Fruit fly (Drosophila melanogaster): ENCODE data around the gene CG11686.

DNA sequence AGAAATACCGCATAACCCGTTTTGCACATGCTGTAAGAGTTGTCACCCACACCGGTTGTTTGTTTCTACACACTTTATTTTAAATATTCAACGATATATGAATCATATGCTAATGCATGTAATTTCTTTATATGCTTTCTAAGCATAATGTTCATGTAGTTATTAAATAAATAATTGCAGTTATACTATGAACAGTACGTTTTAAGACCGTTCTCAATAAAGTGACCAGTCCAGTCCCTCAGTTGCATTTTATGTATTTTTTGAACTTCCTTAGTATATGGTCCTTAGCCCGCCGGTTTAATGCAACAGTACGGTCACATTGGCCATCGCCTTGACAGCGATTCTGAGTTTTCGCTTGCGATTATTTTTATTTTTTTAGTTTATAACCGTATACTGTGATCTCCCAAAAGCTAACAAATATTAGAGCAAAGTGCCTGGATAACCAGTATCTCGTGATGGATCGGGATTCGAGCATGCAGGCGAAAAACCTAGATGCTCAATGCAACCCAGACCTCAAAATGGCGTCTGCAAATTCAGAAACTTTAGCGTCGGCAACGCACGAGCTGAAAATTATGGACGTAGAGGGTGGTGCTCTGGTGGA, 4.0 kb downstream of the CG11686 start, which contains the start of gene Ravus:
- TF ChIP-seq ttk (GFP tag; IDR thresholded peaks at IDR 0.05) = no peak
- no peak for TF ChIP-seq gem (tag; optimal IDR thresholded peaks at IDR 0.05)
- peak in 1 of 2 experiments; percentile 35 for TF ChIP-seq crp (GFP tag; optimal IDR thresholded peaks at IDR 0.05)
- peak; percentile 56 for TF ChIP-seq pho (GFP tag; optimal IDR thresholded peaks at IDR 0.05)
- TF ChIP-seq CG17568 (GFP tag; optimal IDR thresholded peaks at IDR 0.05) = no peak
- 0 out of 3 replicates have a peak, but pooled peaks have one; percentile 12 for TF ChIP-seq CG14050 (GFP tag; IDR thresholded peaks at IDR 0.05)
- TF ChIP-seq CG2712 (tag; optimal IDR thresholded peaks at IDR 0.05) = peak; percentile 67

Data from whole organism, embryonic.